Fruit fly (Drosophila melanogaster) whole organism, adult: ENCODE data around the gene nab.

ENCODE experiments used
- CG11617 ChIP-seq: fragments of 200-800 bp; sonication (Bioruptor generic); optimal IDR thresholded peaks from 2 replicates; lab custom pipeline; 2017; ENCODE audit warnings: mild to moderate bottlenecking, missing biosample characterization, missing genetic modification reagents, missing genetic modification characterization
- CG14711 ChIP-seq: fragments of 200-800 bp; sonication (Bioruptor generic); optimal IDR thresholded peaks from 2 replicates; lab custom pipeline; 2018; ENCODE audit warnings: missing biosample characterization, mild to moderate bottlenecking, missing genetic modification characterization, moderate library complexity
- CG1620 ChIP-seq: fragments of 200-800 bp; sonication (Bioruptor generic); optimal IDR thresholded peaks from 2 replicates; lab custom pipeline; 2016; ENCODE audit warnings: missing biosample characterization, missing genetic modification characterization
- CG33017 ChIP-seq: fragments of 200-800 bp; sonication (Bioruptor generic); optimal IDR thresholded peaks from 2 replicates; lab custom pipeline; 2018; ENCODE audit warnings: missing biosample characterization, mild to moderate bottlenecking, missing genetic modification characterization, moderate library complexity
- CG5204 ChIP-seq: fragments of 200-800 bp; sonication (Bioruptor generic); optimal IDR thresholded peaks from 2 replicates; lab custom pipeline; 2016; ENCODE audit warnings: missing biosample characterization, missing genetic modification characterization
- CG7045 ChIP-seq: fragments of 200-800 bp; sonication (Bioruptor generic); optimal IDR thresholded peaks from 2 replicates; lab custom pipeline; 2017; ENCODE audit warnings: missing biosample characterization, mild to moderate bottlenecking, missing genetic modification characterization
- Crg-1 ChIP-seq: fragments of 200-800 bp; sonication (Bioruptor generic); optimal IDR thresholded peaks from 2 replicates; lab custom pipeline; 2016; ENCODE audit warnings: missing biosample characterization, missing genetic modification characterization
- cic ChIP-seq: fragments of 200-800 bp; sonication (Bioruptor generic); optimal IDR thresholded peaks from 2 replicates; lab custom pipeline; 2017; ENCODE audit warnings: missing biosample characterization, mild to moderate bottlenecking, missing genetic modification characterization, moderate library complexity
- cnc ChIP-seq, 2 experiments: fragments of >200 bp; optimal IDR thresholded peaks; 2 replicates each; lab custom pipeline; 2017
- kay ChIP-seq: fragments of 200-800 bp; sonication (Bioruptor generic); peaks from one replicate; lab custom pipeline; 2016; ENCODE audit warnings: missing biosample characterization, missing genetic modification characterization, borderline replicate concordance
- ovo ChIP-seq: fragments of 200-800 bp; sonication (Bioruptor generic); optimal IDR thresholded peaks from 2 replicates; lab custom pipeline; 2016; ENCODE audit warnings: missing biosample characterization, missing genetic modification characterization

DNA sequence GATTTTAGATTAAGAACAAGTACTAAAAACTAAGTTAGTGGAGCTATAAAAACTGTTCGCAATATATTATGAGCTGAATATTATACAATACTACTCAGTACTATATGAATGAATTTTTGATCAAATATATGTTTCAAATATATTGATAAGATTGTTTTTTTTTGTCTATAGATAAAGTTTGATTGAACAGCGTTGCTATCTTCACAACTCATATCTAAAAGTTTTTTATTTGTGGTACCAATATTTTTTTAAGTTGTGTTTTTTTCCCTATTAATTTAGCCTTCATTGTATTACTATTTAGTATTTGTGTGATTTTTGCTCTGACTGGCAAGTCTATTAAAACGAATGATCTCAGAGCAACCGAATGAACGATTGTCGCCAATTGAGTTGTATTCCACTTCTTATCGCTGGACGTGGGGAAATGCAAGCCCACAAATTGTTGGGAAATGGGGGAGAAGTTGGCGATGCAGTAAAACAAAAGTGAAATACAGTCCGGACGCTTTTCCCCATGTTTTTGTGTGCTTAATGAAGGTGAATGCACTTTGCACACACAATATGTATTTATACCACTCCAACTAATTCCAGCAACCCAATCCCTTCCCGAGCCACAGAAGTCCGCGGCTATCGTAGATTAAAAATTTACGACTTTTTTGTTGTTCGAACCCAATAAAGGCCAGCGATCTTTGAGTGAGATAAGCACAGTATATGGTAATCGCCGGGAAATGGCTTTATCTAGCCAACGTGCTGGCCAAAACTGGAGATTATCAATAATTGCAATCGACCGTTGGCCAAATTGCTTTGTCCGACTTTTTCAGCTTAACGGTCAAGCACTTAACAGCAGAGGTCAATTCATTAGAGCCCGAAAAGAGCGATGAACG lies 44.0 kb downstream of the nab start:
- TF ChIP-seq CG1620 (GFP tag; lab: Kevin White, UChicago) (no peak), CG33017 (tag; lab: Kevin White, UChicago) (peak; percentile 70), kay (GFP tag; lab: Kevin White, UChicago) (no peak), cnc (optimal IDR thresholded peaks at IDR 0.05; lab: Kevin White, UChicago) (no peak), CG11617 (GFP tag; lab: Kevin White, UChicago) (peak; percentile 50), CG7045 (GFP tag; lab: Kevin White, UChicago) (no peak), CG5204 (GFP tag; lab: Kevin White, UChicago) (no peak), CG14711 (peak; percentile 83), ovo (GFP tag; lab: Kevin White, UChicago) (no peak), Crg-1 (GFP tag; lab: Kevin White, UChicago) (no peak), cic (GFP tag; lab: Kevin White, UChicago) (peak; percentile 69)
